Worm (Caenorhabditis elegans): ENCODE measurements around the gene ttr-46.
A peak's percentile ranks its signal among the peaks of the same experiment; 100 is the strongest.

Gene ttr-46

DNA sequence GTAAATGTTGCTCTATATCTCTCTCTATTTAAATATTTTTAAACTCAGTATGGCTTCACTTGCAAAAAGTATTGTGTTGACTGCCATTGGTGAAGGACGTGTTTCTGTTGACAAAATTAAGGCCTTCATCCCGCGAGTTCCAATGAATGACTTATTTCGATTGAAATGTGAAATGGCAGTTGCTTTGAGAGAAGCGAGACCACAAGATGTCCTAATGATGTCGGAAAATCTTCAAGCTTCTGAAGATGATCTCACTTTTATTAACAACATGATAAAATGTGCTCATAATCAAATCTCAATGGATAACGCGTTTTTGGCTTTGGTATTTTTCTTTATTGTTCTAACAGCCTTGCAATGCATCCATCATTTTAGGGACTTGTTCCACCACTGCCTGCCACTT lies 29.7 kb upstream of the ttr-46 start, which contains the start of gene ceh-75:
TSS of gene ceh-75 (plus strand) at position 50 of the 400 bp plus-strand sequence.
- TF ChIP-seq ZK546.5 (tag; optimal IDR thresholded peaks at IDR 0.05) (no peak), eor-1 (tag; optimal IDR thresholded peaks at IDR 0.05) (no peak), mdl-1 (tag; optimal IDR thresholded peaks at IDR 0.05) (no peak), unc-39 (tag; optimal IDR thresholded peaks at IDR 0.05) (no peak), lsy-12 (tag; optimal IDR thresholded peaks at IDR 0.05) (no peak), ceh-28 (tag; optimal IDR thresholded peaks at IDR 0.05) (no peak), nhr-25 (tag; optimal IDR thresholded peaks at IDR 0.05) (no peak), pha-4 (tag; optimal IDR thresholded peaks at IDR 0.05) (no peak), nhr-77 (tag; optimal IDR thresholded peaks at IDR 0.05) (no peak), nhr-76 (tag; optimal IDR thresholded peaks at IDR 0.05) (no peak)

DNA sequence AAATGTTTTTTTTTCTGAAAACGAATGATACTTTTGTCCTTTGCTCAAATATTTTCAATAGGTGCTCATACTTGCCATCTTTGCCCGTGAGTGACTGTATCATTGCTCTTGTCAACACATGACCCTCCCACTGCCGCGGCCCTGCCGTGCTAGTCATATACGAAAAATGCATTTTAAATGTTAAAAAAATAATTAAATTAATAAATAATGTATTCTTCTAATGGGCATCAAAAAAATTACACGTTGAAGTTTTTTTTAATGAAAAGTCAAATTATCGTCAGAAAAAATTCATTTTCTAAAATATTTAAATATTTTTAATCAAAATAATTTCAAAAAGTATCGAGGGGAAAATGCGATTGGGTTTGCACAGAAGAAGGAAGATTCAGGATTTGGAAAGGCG lies 28.6 kb upstream of the ttr-46 start, which contains the start of gene C50H2.7:
TSS of gene C50H2.7 (plus strand) at position 301 of the 400 bp plus-strand sequence.
- no peak for TF ChIP-seq unc-62 (GFP tag; optimal IDR thresholded peaks at IDR 0.05)
- TF ChIP-seq ceh-82 (tag; optimal IDR thresholded peaks at IDR 0.05): no peak
- no peak for TF ChIP-seq elt-3 (tag; optimal IDR thresholded peaks at IDR 0.05)
- TF ChIP-seq zag-1 (tag; optimal IDR thresholded peaks at IDR 0.05): no peak
- no peak for TF ChIP-seq ZK546.5 (tag; optimal IDR thresholded peaks at IDR 0.05)
- TF ChIP-seq jun-1 (tag; optimal IDR thresholded peaks at IDR 0.05): no peak
- TF ChIP-seq nfya-1 (tag; optimal IDR thresholded peaks at IDR 0.05; ENCODE audit: insufficient read depth): no peak
- no peak for TF ChIP-seq nhr-76 (tag; optimal IDR thresholded peaks at IDR 0.05)
- TF ChIP-seq nhr-67 (tag; optimal IDR thresholded peaks at IDR 0.05): no peak
- TF ChIP-seq nhr-11 (tag; optimal IDR thresholded peaks at IDR 0.05): no peak
- no peak for TF ChIP-seq skn-1 (tag; optimal IDR thresholded peaks at IDR 0.05)
- no peak for TF ChIP-seq ceh-16 (tag; optimal IDR thresholded peaks at IDR 0.05)
- TF ChIP-seq eor-1 (tag; optimal IDR thresholded peaks at IDR 0.05): no peak
- TF ChIP-seq ztf-4 (tag; optimal IDR thresholded peaks at IDR 0.05): no peak
- no peak for TF ChIP-seq egl-5 (tag; optimal IDR thresholded peaks at IDR 0.05)
- no peak for TF ChIP-seq nhr-23 (tag; optimal IDR thresholded peaks at IDR 0.05)
- no peak for TF ChIP-seq nhr-43 (tag; optimal IDR thresholded peaks at IDR 0.05; ENCODE audit: poor library complexity, severe bottlenecking)

DNA sequence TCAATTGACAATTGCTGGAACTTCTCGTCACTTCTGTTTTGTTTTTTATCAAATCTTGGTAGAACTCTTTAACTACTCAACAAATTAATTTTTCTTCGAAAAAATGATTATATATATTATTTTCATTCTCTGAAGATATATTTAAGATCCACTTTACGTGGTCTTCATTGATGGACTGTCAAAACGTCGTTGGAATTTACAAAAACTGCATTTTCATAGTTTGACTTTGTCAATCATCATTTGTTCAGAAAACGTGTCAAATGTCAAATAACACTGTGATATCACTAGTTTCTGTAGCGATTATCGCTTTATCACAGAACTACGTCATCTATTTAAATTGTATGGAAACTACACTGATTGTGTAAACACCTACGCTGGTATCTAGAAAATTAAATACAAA lies 26.6 kb upstream of the ttr-46 start:
- TF ChIP-seq ztf-4 (tag; optimal IDR thresholded peaks at IDR 0.05) (no peak), pqm-1 (tag; optimal IDR thresholded peaks at IDR 0.05) (peak; percentile 25), snpc-4 (tag; optimal IDR thresholded peaks at IDR 0.05) (no peak), nhr-25 (tag; optimal IDR thresholded peaks at IDR 0.05) (no peak), egl-27 (tag; optimal IDR thresholded peaks at IDR 0.05) (no peak), daf-12 (tag; optimal IDR thresholded peaks at IDR 0.05) (no peak), elt-2 (tag; optimal IDR thresholded peaks at IDR 0.05) (peak; percentile 41)

DNA sequence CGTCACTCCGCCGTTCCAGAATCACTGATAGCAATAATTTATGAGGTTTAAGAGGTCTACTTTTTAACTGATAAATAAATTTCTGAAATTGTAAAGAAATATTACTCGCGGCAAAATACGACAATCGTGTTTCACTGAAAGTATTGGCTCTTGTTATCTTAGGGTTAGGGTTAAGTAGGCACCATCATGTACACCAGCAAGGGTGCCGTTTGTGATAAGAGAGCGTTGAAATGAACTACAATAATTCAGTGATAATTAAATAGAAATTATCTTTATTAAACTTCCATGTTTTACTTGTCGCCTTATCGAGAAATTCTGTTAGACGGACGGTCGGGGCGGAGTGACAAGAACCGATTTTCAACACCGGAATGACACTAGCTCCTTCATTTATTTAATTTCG lies 25.4 kb upstream of the ttr-46 start:
- TF ChIP-seq mml-1 (tag; optimal IDR thresholded peaks at IDR 0.05) (no peak), zag-1 (tag; optimal IDR thresholded peaks at IDR 0.05) (no peak), ceh-9 (tag; optimal IDR thresholded peaks at IDR 0.05) (no peak), egl-27 (tag; optimal IDR thresholded peaks at IDR 0.05) (no peak), pqm-1 (tag; optimal IDR thresholded peaks at IDR 0.05) (peak; percentile 76), nhr-76 (tag; optimal IDR thresholded peaks at IDR 0.05) (no peak), hmg-11 (tag; optimal IDR thresholded peaks at IDR 0.05) (no peak), ama-1 (optimal IDR thresholded peaks at IDR 0.05) (no peak), ztf-11 (tag; optimal IDR thresholded peaks at IDR 0.05) (no peak), nhr-43 (tag; optimal IDR thresholded peaks at IDR 0.05; ENCODE audit: poor library complexity, severe bottlenecking) (no peak), nhr-237 (tag; optimal IDR thresholded peaks at IDR 0.05) (no peak), eor-1 (tag; optimal IDR thresholded peaks at IDR 0.05) (no peak), fkh-2 (tag; optimal IDR thresholded peaks at IDR 0.05) (no peak), unc-62 (GFP tag; optimal IDR thresholded peaks at IDR 0.05) (no peak), ZK546.5 (tag; optimal IDR thresholded peaks at IDR 0.05) (no peak), tbx-2 (tag; optimal IDR thresholded peaks at IDR 0.05) (no peak), pha-4 (tag; optimal IDR thresholded peaks at IDR 0.05) (peak; percentile 4), ceh-28 (tag; optimal IDR thresholded peaks at IDR 0.05) (no peak), jun-1 (tag; optimal IDR thresholded peaks at IDR 0.05) (peak; percentile 64), lin-39 (tag; optimal IDR thresholded peaks at IDR 0.05) (no peak), elt-3 (tag; optimal IDR thresholded peaks at IDR 0.05) (no peak), lsy-12 (tag; optimal IDR thresholded peaks at IDR 0.05) (no peak), nhr-11 (tag; optimal IDR thresholded peaks at IDR 0.05) (no peak), egl-5 (tag; optimal IDR thresholded peaks at IDR 0.05) (no peak), nhr-12 (tag; optimal IDR thresholded peaks at IDR 0.05) (no peak), skn-1 (tag; optimal IDR thresholded peaks at IDR 0.05) (no peak), nhr-77 (tag; optimal IDR thresholded peaks at IDR 0.05) (no peak), nhr-23 (tag; optimal IDR thresholded peaks at IDR 0.05) (no peak), fkh-10 (GFP tag; optimal IDR thresholded peaks at IDR 0.05) (no peak), elt-2 (tag; optimal IDR thresholded peaks at IDR 0.05) (peak; percentile 97)

Data from whole organism, L3 larva.